Worm (Caenorhabditis elegans): Measurements from ENCODE around the gene F14D7.18.
"Not testable (repeated sequence)": the region's sequence is repeated elsewhere in the genome, so short reads cannot be mapped to it uniquely, and the experiment has no call there.

The F14D7.18 gene

DNA sequence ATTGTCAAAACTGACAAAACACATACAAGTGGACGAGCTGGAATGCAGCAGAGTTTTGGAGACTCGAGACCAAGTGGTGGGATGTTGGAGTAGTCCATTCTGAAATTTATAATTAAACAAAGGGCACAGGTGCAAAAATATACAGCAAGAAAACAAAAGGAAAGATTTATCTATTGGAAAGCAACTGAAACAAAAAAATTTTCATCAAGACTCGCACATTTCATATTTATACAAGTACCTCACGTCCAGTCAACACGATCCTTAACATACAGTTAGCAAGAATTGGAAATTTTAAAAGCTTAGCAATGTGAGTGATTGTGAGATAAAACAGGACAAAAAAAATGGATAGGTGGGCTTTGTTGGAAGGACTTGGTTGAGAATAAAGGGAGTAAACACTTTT, 23.7 kb upstream of the F14D7.18 start, which contains the start of gene F47B8.1:
F47B8.1 (minus strand) TSS at position 101 of the 400 bp plus-strand sequence.
- TF ChIP-seq tbx-8 (GFP tag; optimal IDR thresholded peaks at IDR 0.05) (no peak), M03D4.4 (tag; optimal IDR thresholded peaks at IDR 0.05) (no peak), cnd-1 (tag; optimal IDR thresholded peaks at IDR 0.05) (no peak), nhr-2 (tag; optimal IDR thresholded peaks at IDR 0.05) (no peak), lin-32 (GFP tag; optimal IDR thresholded peaks at IDR 0.05) (no peak), elt-3 (tag; optimal IDR thresholded peaks at IDR 0.05) (no peak), ceh-83 (GFP tag; optimal IDR thresholded peaks at IDR 0.05) (no peak)

- TF ChIP-seq elt-3 (tag; optimal IDR thresholded peaks at IDR 0.05), result no peak
- no peak for TF ChIP-seq lin-32 (GFP tag; optimal IDR thresholded peaks at IDR 0.05)
- TF ChIP-seq unc-39 (tag; optimal IDR thresholded peaks at IDR 0.05), result no peak
- no peak for TF ChIP-seq zip-8 (tag; optimal IDR thresholded peaks at IDR 0.05)
- no peak for TF ChIP-seq bed-3 (GFP tag; optimal IDR thresholded peaks at IDR 0.05)
- no peak for TF ChIP-seq sptf-1 (tag; optimal IDR thresholded peaks at IDR 0.05)
- TF ChIP-seq unc-120 (tag; optimal IDR thresholded peaks at IDR 0.05; ENCODE audit: poor library complexity, severe bottlenecking), result no peak
- TF ChIP-seq elt-1 (tag; optimal IDR thresholded peaks at IDR 0.05; ENCODE audit: borderline replicate concordance, insufficient read depth), result no peak
- TF ChIP-seq nhr-237 (tag; optimal IDR thresholded peaks at IDR 0.05), result no peak
- no peak for TF ChIP-seq drap-1 (GFP tag; optimal IDR thresholded peaks at IDR 0.05)
- no peak for TF ChIP-seq ceh-43 (GFP tag; optimal IDR thresholded peaks at IDR 0.05)
- TF ChIP-seq lsy-2 (tag; optimal IDR thresholded peaks at IDR 0.05), result no peak
Measured at ce11 chrV:14312695-14313094, 22.2 kb upstream of the F14D7.18 start, which contains the start of gene F14D7.8. F14D7.8 (minus strand) TSS chrV:14312795.

DNA sequence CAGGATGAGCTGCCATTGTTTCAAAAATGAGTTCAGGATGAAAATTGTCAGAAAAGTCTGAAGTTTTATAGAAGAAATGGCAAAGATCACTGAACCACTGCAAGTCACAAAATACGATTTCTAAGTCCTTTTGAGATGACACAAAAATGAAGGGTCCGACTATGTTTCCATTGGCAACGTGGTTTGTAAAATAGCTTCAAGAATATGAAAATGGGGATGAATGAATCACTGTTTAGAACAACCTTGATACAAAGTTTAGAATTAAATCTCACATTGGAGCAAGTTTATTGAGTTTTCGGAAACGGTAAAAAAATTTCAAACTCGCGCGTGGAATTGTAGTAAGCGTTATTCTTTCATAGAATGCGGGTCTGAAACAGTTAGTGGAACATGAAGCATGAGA, 20.6 kb upstream of the F14D7.18 start, which contains the start of gene ddn-3:
ddn-3 (minus strand) TSS at position 101 of the 400 bp plus-strand sequence.
- TF ChIP-seq elt-1 (tag; optimal IDR thresholded peaks at IDR 0.05; ENCODE audit: borderline replicate concordance, insufficient read depth), result no peak
- TF ChIP-seq hlh-1 (tag; optimal IDR thresholded peaks at IDR 0.05), result no peak
- TF ChIP-seq nhr-2 (tag; optimal IDR thresholded peaks at IDR 0.05), result no peak
- TF ChIP-seq cnd-1 (tag; optimal IDR thresholded peaks at IDR 0.05), result no peak
- no peak for TF ChIP-seq mls-2 (tag; optimal IDR thresholded peaks at IDR 0.05)
- no peak for TF ChIP-seq bed-3 (GFP tag; optimal IDR thresholded peaks at IDR 0.05)
- TF ChIP-seq elt-3 (tag; optimal IDR thresholded peaks at IDR 0.05), result no peak
- TF ChIP-seq sem-2 (GFP tag; optimal IDR thresholded peaks at IDR 0.05), result no peak

DNA sequence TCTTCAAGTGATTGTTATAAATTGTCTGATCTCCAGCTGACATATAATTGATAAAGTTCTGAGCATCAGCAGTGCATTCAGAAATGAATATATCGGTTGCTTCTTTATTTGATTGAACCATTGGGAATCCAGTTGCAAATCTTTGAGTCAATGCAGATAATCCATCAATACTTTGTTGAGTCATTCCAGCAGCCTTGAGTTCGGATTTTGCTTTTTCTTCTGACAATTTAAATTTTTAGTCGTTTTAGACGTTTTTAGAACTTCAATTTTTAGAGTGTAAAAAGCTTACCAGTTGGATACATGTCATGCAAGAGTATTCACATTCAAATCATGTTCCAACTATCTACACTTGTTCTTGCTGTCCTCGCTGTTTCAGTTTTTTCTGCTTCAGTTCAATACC, 19.1 kb upstream of the F14D7.18 start, which contains the start of gene F14D7.14:
F14D7.14 (plus strand) TSS at position 301 of the 400 bp plus-strand sequence.
- not testable (repeated sequence) for TF ChIP-seq elt-3 (tag; optimal IDR thresholded peaks at IDR 0.05); sem-2 (GFP tag; optimal IDR thresholded peaks at IDR 0.05); pha-4 (tag; optimal IDR thresholded peaks at IDR 0.05)

DNA sequence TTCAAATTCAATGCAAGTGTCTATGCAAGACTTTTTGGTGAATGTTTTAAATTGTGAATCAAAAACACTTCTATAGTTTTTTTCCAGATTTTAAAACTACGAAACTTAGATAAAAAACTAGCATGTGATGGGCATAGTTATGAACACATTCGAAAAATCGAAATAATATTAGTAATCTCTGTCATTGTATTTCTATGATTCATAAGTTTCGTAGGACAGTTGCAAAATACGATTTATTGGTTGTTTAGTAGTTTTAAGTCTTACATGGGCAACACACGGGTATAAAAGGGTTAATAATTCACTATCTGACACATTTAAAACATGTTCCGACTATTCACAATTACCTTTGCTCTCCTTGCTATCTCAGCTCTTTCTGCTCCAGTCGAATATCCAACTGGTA, 17.6 kb upstream of the F14D7.18 start, which contains the start of gene spig-5:
spig-5 (plus strand) TSS at position 301 of the 400 bp plus-strand sequence.
- TF ChIP-seq ham-2, ces-1, tbx-8 (GFP tag; optimal IDR thresholded peaks at IDR 0.05): not testable (repeated sequence)

DNA sequence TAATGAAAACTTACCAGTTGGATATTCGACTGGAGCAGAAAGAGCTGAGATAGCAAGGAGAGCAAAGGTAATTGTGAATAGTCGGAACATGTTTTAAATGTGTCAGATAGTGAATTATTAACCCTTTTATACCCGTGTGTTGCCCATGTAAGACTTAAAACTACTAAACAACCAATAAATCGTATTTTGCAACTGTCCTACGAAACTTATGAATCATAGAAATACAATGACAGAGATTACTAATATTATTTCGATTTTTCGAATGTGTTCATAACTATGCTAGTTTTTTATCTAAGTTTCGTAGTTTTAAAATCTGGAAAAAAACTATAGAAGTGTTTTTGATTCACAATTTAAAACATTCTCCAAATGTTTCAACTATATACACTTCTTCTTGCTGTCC, 16.2 kb upstream of the F14D7.18 start, which contains the start of gene spig-4:
spig-4 (minus strand) TSS at position 101 of the 400 bp plus-strand sequence.
- not testable (repeated sequence) for TF ChIP-seq lsy-2, nhr-28, ceh-39 (tag; optimal IDR thresholded peaks at IDR 0.05)

DNA sequence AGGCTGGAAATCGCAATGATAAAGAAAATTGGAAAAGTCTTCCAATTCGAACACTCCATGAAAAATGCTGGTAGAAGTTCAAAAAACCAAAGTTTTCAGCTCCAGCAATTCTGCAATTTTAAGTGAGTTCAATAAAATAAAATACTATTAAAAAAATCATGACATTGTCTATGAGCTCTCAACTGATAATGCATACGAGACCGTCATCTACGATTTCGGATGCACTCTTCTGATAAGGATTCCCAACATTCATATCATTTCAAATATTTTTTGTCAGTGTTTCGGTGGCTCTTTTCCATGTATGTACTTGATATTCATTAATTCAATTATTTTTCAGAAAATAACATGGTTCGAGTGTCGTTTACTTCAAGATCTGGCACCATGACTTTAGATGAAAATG, 10.5 kb upstream of the F14D7.18 start, which contains the start of gene F14D7.6:
F14D7.6 (plus strand) TSS at position 338 of the 400 bp plus-strand sequence.
- no peak for TF ChIP-seq lsy-2 (tag; optimal IDR thresholded peaks at IDR 0.05)
- TF ChIP-seq zip-8 (tag; optimal IDR thresholded peaks at IDR 0.05), result no peak
- no peak for TF ChIP-seq tbx-8 (GFP tag; optimal IDR thresholded peaks at IDR 0.05)
- no peak for TF ChIP-seq unc-39 (tag; optimal IDR thresholded peaks at IDR 0.05)
- no peak for TF ChIP-seq mls-2 (tag; optimal IDR thresholded peaks at IDR 0.05)
- TF ChIP-seq nhr-2 (tag; optimal IDR thresholded peaks at IDR 0.05), result no peak
- TF ChIP-seq unc-62 (GFP tag; optimal IDR thresholded peaks at IDR 0.05), result no peak
- no peak for TF ChIP-seq ceh-43 (GFP tag; optimal IDR thresholded peaks at IDR 0.05)
- TF ChIP-seq ceh-39 (tag; optimal IDR thresholded peaks at IDR 0.05), result no peak
- no peak for TF ChIP-seq sem-2 (GFP tag; optimal IDR thresholded peaks at IDR 0.05)
- no peak for TF ChIP-seq nhr-76 (tag; optimal IDR thresholded peaks at IDR 0.05)
- TF ChIP-seq nhr-28 (tag; optimal IDR thresholded peaks at IDR 0.05), result no peak
- no peak for TF ChIP-seq unc-120 (tag; optimal IDR thresholded peaks at IDR 0.05; ENCODE audit: poor library complexity, severe bottlenecking)
- no peak for TF ChIP-seq hlh-1 (tag; optimal IDR thresholded peaks at IDR 0.05)
- TF ChIP-seq ztf-11 (tag; optimal IDR thresholded peaks at IDR 0.05), result no peak

All from whole organism, mixed stage, embryonic.